Worm (Caenorhabditis elegans): ENCODE results near the gene ceh-31.

Gene ceh-31

ce11 chrX:3106137-3106536 lies 35.9 kb upstream of the ceh-31 start, which contains the start of gene K10B3.5 (continued):
- TF ChIP-seq arid-1 (GFP tag; conservative IDR thresholded peaks at IDR 0.05) (no peak), rbr-2 (tag; optimal IDR thresholded peaks at IDR 0.05) (peak; percentile 68), unc-62 (GFP tag; optimal IDR thresholded peaks at IDR 0.05 in 1 of 2) (no peak), unc-62 (tag; optimal IDR thresholded peaks at IDR 0.05) (no peak), mep-1 (tag; optimal IDR thresholded peaks at IDR 0.05) (peak; percentile 89), dpl-1 (GFP tag; optimal IDR thresholded peaks at IDR 0.05) (peak; percentile 80), aly-2 (tag; optimal IDR thresholded peaks at IDR 0.05) (no peak), nhr-25 (tag; optimal IDR thresholded peaks at IDR 0.05; ENCODE audit: borderline replicate concordance, insufficient read depth) (peak; percentile 4), hlh-11 (tag; optimal IDR thresholded peaks at IDR 0.05) (peak; percentile 55), egl-43 (GFP tag; IDR thresholded peaks at IDR 0.05) (no peak), lin-15B (tag; optimal IDR thresholded peaks at IDR 0.05) (no peak), snpc-4 (tag; optimal IDR thresholded peaks at IDR 0.05) (no peak), saeg-2 (GFP tag; IDR thresholded peaks at IDR 0.05) (no peak), zfp-2 (tag; optimal IDR thresholded peaks at IDR 0.05) (no peak), ctbp-1 (GFP tag; IDR thresholded peaks at IDR 0.05) (no peak), F49E8.2 (tag; optimal IDR thresholded peaks at IDR 0.05; ENCODE audit: borderline replicate concordance) (no peak), F44E2.7 (GFP tag; IDR thresholded peaks at IDR 0.05) (no peak), F10B5.3 (tag; optimal IDR thresholded peaks at IDR 0.05) (no peak), T26A8.4 (GFP tag; IDR thresholded peaks at IDR 0.05) (no peak), dmd-9 (GFP tag; IDR thresholded peaks at IDR 0.05) (no peak), ceh-62 (tag; optimal IDR thresholded peaks at IDR 0.05) (no peak), F26F4.8 (GFP tag; conservative IDR thresholded peaks at IDR 0.05) (no peak), F37D6.2 (tag; optimal IDR thresholded peaks at IDR 0.05) (peak; percentile 21), lin-13 (GFP tag; optimal IDR thresholded peaks at IDR 0.05) (peak; percentile 67), Y48G9A.11 (GFP tag; IDR thresholded peaks at IDR 0.05) (no peak), nhr-6 (tag; optimal IDR thresholded peaks at IDR 0.05) (peak; percentile 52), ces-1 (GFP tag; optimal IDR thresholded peaks at IDR 0.05) (no peak), ceh-20 (GFP tag; IDR thresholded peaks at IDR 0.05) (no peak), ZK337.2 (GFP tag; IDR thresholded peaks at IDR 0.05) (no peak), cey-2 (tag; optimal IDR thresholded peaks at IDR 0.05; ENCODE audit: borderline replicate concordance, insufficient read depth) (no peak), D1046.2 (GFP tag; IDR thresholded peaks at IDR 0.05) (no peak), lin-1 (GFP tag; IDR thresholded peaks at IDR 0.05) (no peak), mdt-29 (GFP tag; IDR thresholded peaks at IDR 0.05) (no peak), duxl-1 (tag; optimal IDR thresholded peaks at IDR 0.05; ENCODE audit: poor library complexity) (peak; percentile 12), Y5F2A.4 (GFP tag; optimal IDR thresholded peaks at IDR 0.05) (no peak), pqm-1 (tag; optimal IDR thresholded peaks at IDR 0.05) (no peak), tag-97 (GFP tag; IDR thresholded peaks at IDR 0.05) (no peak), ama-1 (optimal IDR thresholded peaks at IDR 0.05) (no peak), nhr-111 (GFP tag; optimal IDR thresholded peaks at IDR 0.05) (no peak), dmd-6 (GFP tag; IDR thresholded peaks at IDR 0.05) (0 out of 2 replicates have a peak, but pooled peaks have one; percentile 29), attf-4 (tag; optimal IDR thresholded peaks at IDR 0.05) (no peak), nhr-11 (tag; optimal IDR thresholded peaks at IDR 0.05) (no peak), daf-8 (GFP tag; IDR thresholded peaks at IDR 0.05) (no peak), skn-1 (tag; optimal IDR thresholded peaks at IDR 0.05) (no peak), hif-1 (tag; optimal IDR thresholded peaks at IDR 0.05) (peak in 1 of 2 experiments; percentile 73), dve-1 (tag; optimal IDR thresholded peaks at IDR 0.05; ENCODE audit: insufficient read depth) (peak; percentile 63), madf-9 (GFP tag; conservative IDR thresholded peaks at IDR 0.05) (no peak), mdl-1 (tag; optimal IDR thresholded peaks at IDR 0.05) (peak in 1 of 2 experiments; percentile 23), sdz-12 (GFP tag; optimal IDR thresholded peaks at IDR 0.05) (no peak), pha-4 (GFP tag; IDR thresholded peaks at IDR 0.05) (no peak), pha-4 (tag; optimal IDR thresholded peaks at IDR 0.05) (peak; percentile 55), ceh-28 (tag; optimal IDR thresholded peaks at IDR 0.05) (no peak)
